Worm (Caenorhabditis elegans): ENCODE results near the gene C09G9.8.

Gene C09G9.8

ce11 chrIV:8879810-8880209 is 1.5 kb upstream of the C09G9.8 start, which contains the start of gene npax-4:
TSS of gene npax-4 (minus strand) at chrIV:8879910.
- TF ChIP-seq unc-62 (GFP tag; optimal IDR thresholded peaks at IDR 0.05) = no peak

- no peak for TF ChIP-seq unc-62 (GFP tag; optimal IDR thresholded peaks at IDR 0.05)
Observed at ce11 chrIV:8886228-8886627, 4.9 kb downstream of the C09G9.8 start, which contains the start of gene C09G9.5. TSS of gene C09G9.5 (plus strand) at chrIV:8886528.

ce11 chrIV:8888525-8889026 is 7.3 kb downstream of the C09G9.8 start, which contains the start of gene oma-1:
TSS of gene oma-1 (plus strand) at chrIV:8888976.
- no peak for TF ChIP-seq unc-62 (GFP tag; optimal IDR thresholded peaks at IDR 0.05)

- TF ChIP-seq unc-62 (GFP tag; optimal IDR thresholded peaks at IDR 0.05) = no peak
Observed at ce11 chrIV:8891131-8891530, 9.8 kb downstream of the C09G9.8 start, which contains the start of gene spr-2. TSS of gene spr-2 (plus strand) at chrIV:8891462.

- TF ChIP-seq unc-62 (GFP tag; optimal IDR thresholded peaks at IDR 0.05) = no peak
Observed at ce11 chrIV:8892558-8892957, 11.3 kb downstream of the C09G9.8 start, which contains the start of gene C27B7.2. TSS of gene C27B7.2 (plus strand) at chrIV:8892858.

- TF ChIP-seq unc-62 (GFP tag; optimal IDR thresholded peaks at IDR 0.05) = no peak
Observed at ce11 chrIV:8893746-8894145, 12.5 kb downstream of the C09G9.8 start, which contains the start of gene rad-54.L2. TSS of gene rad-54.L2 (plus strand) at chrIV:8894077.

ce11 chrIV:8901346-8901745 is 20.1 kb downstream of the C09G9.8 start, which contains the start of gene C27B7.5:
TSS of gene C27B7.5 (plus strand) at chrIV:8901646.
- no peak for TF ChIP-seq unc-62 (GFP tag; optimal IDR thresholded peaks at IDR 0.05)

- no peak for TF ChIP-seq unc-62 (GFP tag; optimal IDR thresholded peaks at IDR 0.05)
Observed at ce11 chrIV:8906164-8906563, 24.9 kb downstream of the C09G9.8 start, which contains the start of gene C27B7.6. TSS of gene C27B7.6 (minus strand) at chrIV:8906345.

ce11 chrIV:8906743-8907142 is 25.5 kb downstream of the C09G9.8 start, which contains the start of gene C27B7.7:
TSS of gene C27B7.7 (plus strand) at chrIV:8907043.
- no peak for TF ChIP-seq unc-62 (GFP tag; optimal IDR thresholded peaks at IDR 0.05)

- no peak for TF ChIP-seq unc-62 (GFP tag; optimal IDR thresholded peaks at IDR 0.05)
Observed at ce11 chrIV:8914187-8914586, 32.9 kb downstream of the C09G9.8 start.

- TF ChIP-seq unc-62 (GFP tag; optimal IDR thresholded peaks at IDR 0.05) = no peak
Observed at ce11 chrIV:8916010-8916409, 34.7 kb downstream of the C09G9.8 start, which contains the start of gene C27B7.9. TSS of gene C27B7.9 (minus strand) at chrIV:8916110.

- no peak for TF ChIP-seq unc-62 (GFP tag; optimal IDR thresholded peaks at IDR 0.05)
Observed at ce11 chrIV:8918790-8919189, 37.5 kb downstream of the C09G9.8 start, which contains the start of gene rap-1. TSS of gene rap-1 (minus strand) at chrIV:8918890.

ce11 chrIV:8920284-8920806 is 39.1 kb downstream of the C09G9.8 start:
- no peak for TF ChIP-seq unc-62 (GFP tag; optimal IDR thresholded peaks at IDR 0.05)

ce11 chrIV:8921166-8921565 is 39.9 kb downstream of the C09G9.8 start:
- no peak for TF ChIP-seq unc-62 (GFP tag; optimal IDR thresholded peaks at IDR 0.05)

- no peak for TF ChIP-seq unc-62 (GFP tag; optimal IDR thresholded peaks at IDR 0.05)
Observed at ce11 chrIV:8921956-8922355, 40.7 kb downstream of the C09G9.8 start, which contains the start of gene D1046.16. TSS of gene D1046.16 (plus strand) at chrIV:8922150.

ce11 chrIV:8923381-8923780 is 42.1 kb downstream of the C09G9.8 start:
- TF ChIP-seq unc-62 (GFP tag; optimal IDR thresholded peaks at IDR 0.05) = no peak

- TF ChIP-seq unc-62 (GFP tag; optimal IDR thresholded peaks at IDR 0.05) = no peak
Observed at ce11 chrIV:8924126-8924525, 42.8 kb downstream of the C09G9.8 start.
